Worm (Caenorhabditis elegans): Measurements from ENCODE around the gene nipi-3.

- TF ChIP-seq cog-1 (tag; optimal IDR thresholded peaks at IDR 0.05): no peak
- TF ChIP-seq ztf-23 (GFP tag; IDR thresholded peaks at IDR 0.05): no peak
- no peak for TF ChIP-seq flt-1 (GFP tag; IDR thresholded peaks at IDR 0.05)
- TF ChIP-seq ref-1 (GFP tag; conservative IDR thresholded peaks at IDR 0.05): no peak
- no peak for TF ChIP-seq med-1 (GFP tag; optimal IDR thresholded peaks at IDR 0.05; ENCODE audit: insufficient read depth)
- no peak for TF ChIP-seq ztf-29 (GFP tag; IDR thresholded peaks at IDR 0.05)
- TF ChIP-seq T22C8.4 (GFP tag; IDR thresholded peaks at IDR 0.05): no peak
These were observed 42.7 kb downstream of the nipi-3 start for ce11 chrX:15650428-15650827.

Data from whole organism, midembryonic.